Worm (Caenorhabditis elegans) whole organism, L1 larva: Measurements from ENCODE around the gene F08G2.8.

Experiments used
- C16A3.4 ChIP-seq: fragments of 150-350 bp; optimal IDR thresholded peaks from 2 replicates; lab custom pipeline; 2014; ENCODE audit warnings: missing biosample characterization, missing genetic modification characterization
- C34B4.2 ChIP-seq: sonication (generic microtip); optimal IDR thresholded peaks from 2 replicates; lab custom pipeline; 2017; ENCODE audit warnings: mild to moderate bottlenecking, missing genetic modification characterization, missing compliant biosample characterization
- Y116A8C.19 ChIP-seq: sonication (generic microtip); optimal IDR thresholded peaks from 2 replicates; lab custom pipeline; 2016; ENCODE audit warnings: missing compliant biosample characterization, missing genetic modification characterization, borderline replicate concordance
- aha-1 ChIP-seq: fragments of 150-350 bp; optimal IDR thresholded peaks from 2 replicates; lab custom pipeline; 2014; ENCODE audit warnings: missing biosample characterization, missing genetic modification characterization
- alr-1 ChIP-seq: fragments of 200-800 bp; sonication (Bioruptor generic); optimal IDR thresholded peaks from 2 replicates; lab custom pipeline; 2018; ENCODE audit warnings: borderline replicate concordance, mild to moderate bottlenecking, missing genetic modification characterization, missing compliant biosample characterization
- aly-2 ChIP-seq: fragments of 150-350 bp; optimal IDR thresholded peaks from 2 replicates; lab custom pipeline; 2014; ENCODE audit warnings: missing biosample characterization, missing genetic modification characterization
- blmp-1 ChIP-seq: fragments of 150-350 bp; optimal IDR thresholded peaks from 2 replicates; lab custom pipeline; 2014; ENCODE audit warnings: missing biosample characterization, missing genetic modification characterization
- ceh-63 ChIP-seq: fragments of 200-800 bp; sonication (Bioruptor generic); optimal IDR thresholded peaks from 2 replicates; lab custom pipeline; 2018; ENCODE audit warnings: mild to moderate bottlenecking, missing genetic modification characterization, missing compliant biosample characterization
- ceh-88 ChIP-seq: fragments of 200-800 bp; sonication (Bioruptor generic); IDR thresholded peaks from 2 replicates; pipeline ENCODE4 v1.3.6; 2022; ENCODE audit warnings: missing genetic modification characterization, missing compliant biosample characterization
- ceh-90 ChIP-seq: sonication (generic microtip); optimal IDR thresholded peaks from 2 replicates; lab custom pipeline; 2016; ENCODE audit warnings: missing genetic modification characterization, missing compliant biosample characterization
- dpl-1 ChIP-seq, 3 experiments: fragments of 150-350 bp in 2 of 3; sonication (generic microtip) in 1 of 3; optimal IDR thresholded peaks; 2 replicates each; lab custom pipeline; 2014 to 2017; ENCODE audit warnings: missing biosample characterization in 3 of 3, missing genetic modification characterization in 3 of 3, missing genetic modification reagents in 3 of 3
- egl-13 ChIP-seq: sonication (generic microtip); optimal IDR thresholded peaks from 2 replicates; lab custom pipeline; 2016; ENCODE audit warnings: missing genotype, missing genetic modification reagents, missing genetic modification characterization, missing compliant biosample characterization
- elt-2 ChIP-seq: sonication (generic microtip); optimal IDR thresholded peaks from 2 replicates; lab custom pipeline; 2016; ENCODE audit warnings: missing genetic modification characterization, mild to moderate bottlenecking, inconsistent platforms, missing compliant biosample characterization, missing genetic modification reagents
- ets-5 ChIP-seq: fragments of 200-800 bp; sonication (Bioruptor generic); IDR thresholded peaks from 2 replicates; pipeline ENCODE4 v1.3.6; 2022; ENCODE audit warnings: missing genetic modification characterization, missing compliant biosample characterization
- fkh-4 ChIP-seq: sonication (generic microtip); optimal IDR thresholded peaks from 2 replicates; lab custom pipeline; 2016; ENCODE audit warnings: missing compliant biosample characterization, missing genetic modification characterization, borderline replicate concordance
- fkh-8 ChIP-seq: sonication (generic microtip); optimal IDR thresholded peaks from 2 replicates; lab custom pipeline; 2016; ENCODE audit warnings: mild to moderate bottlenecking, missing genetic modification characterization, missing compliant biosample characterization
- fos-1 ChIP-seq: fragments of 150-350 bp; optimal IDR thresholded peaks from 2 replicates; lab custom pipeline; 2014; ENCODE audit warnings: missing biosample characterization, missing genetic modification characterization
- jun-1 ChIP-seq: fragments of 150-350 bp; optimal IDR thresholded peaks from 2 replicates; lab custom pipeline; 2014; ENCODE audit warnings: missing biosample characterization, missing genetic modification reagents, missing genetic modification characterization
- lin-13 ChIP-seq: fragments of 150-350 bp; optimal IDR thresholded peaks from 2 replicates; lab custom pipeline; 2014; ENCODE audit warnings: missing biosample characterization, missing genetic modification reagents, missing genetic modification characterization
- mdl-1 ChIP-seq, 2 experiments: fragments of 150-350 bp; optimal IDR thresholded peaks; 2 replicates each; lab custom pipeline; 2014 to 2017; ENCODE audit warnings: missing biosample characterization in 2 of 2, missing genetic modification characterization in 2 of 2, inconsistent platforms in 1 of 2
- mep-1 ChIP-seq: fragments of 150-350 bp; optimal IDR thresholded peaks from 2 replicates; lab custom pipeline; 2014; ENCODE audit warnings: missing biosample characterization, missing genetic modification characterization
- nhr-12 ChIP-seq: sonication (generic microtip); optimal IDR thresholded peaks from 2 replicates; lab custom pipeline; 2017; ENCODE audit warnings: missing biosample characterization, missing genetic modification characterization
- nhr-20 ChIP-seq: sonication (generic microtip); optimal IDR thresholded peaks from 2 replicates; lab custom pipeline; 2016; ENCODE audit warnings: mild to moderate bottlenecking, missing genetic modification characterization, missing compliant biosample characterization
- nhr-237 ChIP-seq: fragments of 150-350 bp; optimal IDR thresholded peaks from 2 replicates; lab custom pipeline; 2014; ENCODE audit warnings: missing biosample characterization, missing genetic modification characterization
- nhr-71 ChIP-seq: sonication (generic microtip); optimal IDR thresholded peaks from 2 replicates; lab custom pipeline; 2016; ENCODE audit warnings: mild to moderate bottlenecking, missing genetic modification characterization, moderate library complexity, missing compliant biosample characterization
- nhr-76 ChIP-seq: sonication (generic microtip); optimal IDR thresholded peaks from 2 replicates; lab custom pipeline; 2017; ENCODE audit warnings: missing biosample characterization, missing genetic modification characterization
- pag-3 ChIP-seq: sonication (generic microtip); optimal IDR thresholded peaks from 2 replicates; lab custom pipeline; 2017; ENCODE audit warnings: missing genetic modification characterization, mild to moderate bottlenecking, missing compliant biosample characterization, antibody characterized with exemption, borderline replicate concordance; ENCODE audit not compliant: insufficient read depth
- pax-3 ChIP-seq: fragments of 200-800 bp; sonication (Bioruptor generic); optimal IDR thresholded peaks from 2 replicates; lab custom pipeline; 2018; ENCODE audit warnings: mild to moderate bottlenecking, missing genetic modification characterization, moderate library complexity, missing compliant biosample characterization
- skn-1 ChIP-seq: fragments of 150-350 bp; optimal IDR thresholded peaks from 2 replicates; lab custom pipeline; 2014; ENCODE audit warnings: missing biosample characterization, missing genetic modification characterization
- snpc-4 ChIP-seq: fragments of 150-350 bp; optimal IDR thresholded peaks from 2 replicates; lab custom pipeline; 2014; ENCODE audit warnings: missing biosample characterization, missing genetic modification characterization
- sup-37 ChIP-seq: fragments of 200-800 bp; sonication (Bioruptor generic); optimal IDR thresholded peaks from 2 replicates; lab custom pipeline; 2018; ENCODE audit warnings: mild to moderate bottlenecking, missing genetic modification characterization, missing compliant biosample characterization
- swsn-7 ChIP-seq: sonication (generic microtip); optimal IDR thresholded peaks from 2 replicates; lab custom pipeline; 2016; ENCODE audit warnings: missing genetic modification characterization, missing compliant biosample characterization
- tlp-1 ChIP-seq: fragments of 150-350 bp; optimal IDR thresholded peaks from 2 replicates; lab custom pipeline; 2014; ENCODE audit warnings: missing biosample characterization, missing genetic modification characterization
- unc-130 ChIP-seq: fragments of 150-350 bp; optimal IDR thresholded peaks from 2 replicates; lab custom pipeline; 2017; ENCODE audit warnings: missing biosample characterization, missing genetic modification characterization, inconsistent platforms
- unc-30 ChIP-seq: sonication (generic microtip); optimal IDR thresholded peaks from 2 replicates; lab custom pipeline; 2017; ENCODE audit warnings: missing biosample characterization, missing genetic modification characterization
- unc-62 ChIP-seq: fragments of 150-350 bp; optimal IDR thresholded peaks from 2 replicates; lab custom pipeline; 2014; ENCODE audit warnings: missing biosample characterization, missing genetic modification reagents, missing genetic modification characterization
- vab-15 ChIP-seq: sonication (generic microtip); optimal IDR thresholded peaks from 2 replicates; lab custom pipeline; 2017; ENCODE audit warnings: missing genotype, mild to moderate bottlenecking, missing genetic modification characterization, missing compliant biosample characterization
- zag-1 ChIP-seq: fragments of 150-350 bp; optimal IDR thresholded peaks from 2 replicates; lab custom pipeline; 2014; ENCODE audit warnings: missing biosample characterization, missing genetic modification characterization
- zip-4 ChIP-seq: fragments of 200-800 bp; sonication (Bioruptor generic); optimal IDR thresholded peaks from 2 replicates; lab custom pipeline; 2018; ENCODE audit warnings: mild to moderate bottlenecking, missing genetic modification characterization, moderate library complexity, missing compliant biosample characterization
- ztf-4 ChIP-seq: fragments of 150-350 bp; optimal IDR thresholded peaks from 2 replicates; lab custom pipeline; 2014; ENCODE audit warnings: missing biosample characterization, missing genetic modification characterization

F08G2.8 gene

ce11 chrII:13834380-13835194 is 17.5 kb upstream of the F08G2.8 start (continued):
- TF ChIP-seq mep-1 (tag; lab: Kevin White, UChicago) (peak; percentile 93), aha-1 (tag; lab: Kevin White, UChicago) (peak; percentile 61), ceh-90 (tag; lab: Kevin White, UChicago) (peak; percentile 20), C16A3.4 (peak; percentile 95), fkh-8 (tag; lab: Kevin White, UChicago) (peak; percentile 89), nhr-237 (peak; percentile 62), vab-15 (tag; lab: Kevin White, UChicago) (peak; percentile 62), ceh-88 (GFP tag; lab: Robert Waterston, UW) (peak; percentile 86), sup-37 (peak; percentile 65), C34B4.2 (tag; lab: Kevin White, UChicago) (no peak), elt-2 (tag; lab: Kevin White, UChicago) (peak; percentile 70), egl-13 (tag; lab: Kevin White, UChicago) (peak; percentile 94), unc-62 (GFP tag; lab: Kevin White, UChicago) (no peak), nhr-20 (tag; lab: Kevin White, UChicago) (peak; percentile 97), lin-13 (peak; percentile 94), Y116A8C.19 (tag; lab: Kevin White, UChicago) (peak; percentile 50), swsn-7 (tag; lab: Kevin White, UChicago) (peak; percentile 97), unc-30 (tag; lab: Kevin White, UChicago) (no peak), zip-4 (GFP tag; lab: Kevin White, UChicago) (peak; percentile 88), jun-1 (tag; lab: Kevin White, UChicago) (peak; percentile 94), aly-2 (tag; lab: Kevin White, UChicago) (peak; percentile 95), unc-130 (tag; lab: Kevin White, UChicago) (peak; percentile 97), alr-1 (tag; lab: Kevin White, UChicago) (no peak), blmp-1 (tag; lab: Kevin White, UChicago) (peak; percentile 78), tlp-1 (no peak), zag-1 (no peak), ceh-63 (no peak), pax-3 (peak; percentile 91), snpc-4 (tag; lab: Kevin White, UChicago) (peak; percentile 100), ztf-4 (tag; lab: Kevin White, UChicago) (peak; percentile 88), nhr-71 (tag; lab: Kevin White, UChicago) (peak; percentile 96), fkh-4 (tag; lab: Kevin White, UChicago) (peak; percentile 58), fos-1 (tag; lab: Kevin White, UChicago) (peak; percentile 90), skn-1 (peak; percentile 65), mdl-1 (tag; optimal IDR thresholded peaks at IDR 0.05; lab: Kevin White, UChicago) (peak in 1 of 2 experiments; percentile 89), dpl-1 (GFP tag; optimal IDR thresholded peaks at IDR 0.05; lab: Kevin White, UChicago) (peak; percentile 71 to 81 (median 78)), ets-5 (no peak), pag-3 (tag; lab: Kevin White, UChicago) (no peak), nhr-76 (tag; lab: Kevin White, UChicago) (peak; percentile 54), nhr-12 (tag; lab: Kevin White, UChicago) (peak; percentile 17)

- TF ChIP-seq snpc-4 (tag; lab: Kevin White, UChicago): peak; percentile 15
These were observed 16.3 kb upstream of the F08G2.8 start, which contains the start of gene ins-37 for ce11 chrII:13835724-13836307. ins-37 (minus strand) TSS chrII:13836107.
